Worm (Caenorhabditis elegans): ENCODE measurements around the gene fbxb-87.
A peak's percentile ranks its signal among the peaks of the same experiment; 100 is the strongest.

Gene fbxb-87

ce11 chrIII:10903009-10903609, 8.8 kb downstream of the fbxb-87 start:
- no peak for TF ChIP-seq F44E2.7 (GFP tag; IDR thresholded peaks at IDR 0.05)
- TF ChIP-seq hlh-30 (tag; optimal IDR thresholded peaks at IDR 0.05; ENCODE audit: insufficient read depth) = peak; percentile 67
- peak; percentile 76 for TF ChIP-seq fkh-10 (GFP tag; optimal IDR thresholded peaks at IDR 0.05)
- TF ChIP-seq ceh-32 (tag; optimal IDR thresholded peaks at IDR 0.05; ENCODE audit: poor library complexity) = no peak
- no peak for TF ChIP-seq hlh-11 (tag; optimal IDR thresholded peaks at IDR 0.05)
- TF ChIP-seq nhr-11 (tag; optimal IDR thresholded peaks at IDR 0.05) = peak; percentile 77
- no peak for TF ChIP-seq daf-8 (GFP tag; IDR thresholded peaks at IDR 0.05)
- no peak for TF ChIP-seq spr-1 (tag; optimal IDR thresholded peaks at IDR 0.05)
- no peak for TF ChIP-seq dmd-6 (GFP tag; IDR thresholded peaks at IDR 0.05)
- peak in 1 of 2 experiments; percentile 57 for TF ChIP-seq mdl-1 (tag; optimal IDR thresholded peaks at IDR 0.05)
- no peak for TF ChIP-seq zip-11 (GFP tag; IDR thresholded peaks at IDR 0.05)
- TF ChIP-seq lsy-2 (tag; optimal IDR thresholded peaks at IDR 0.05) = peak in 1 of 2 experiments; percentile 55
- peak; percentile 1 for TF ChIP-seq mes-2 (tag; optimal IDR thresholded peaks at IDR 0.05; ENCODE audit: poor library complexity, severe bottlenecking)
- peak in 1 of 2 experiments; percentile 78 for TF ChIP-seq unc-62 (GFP tag; optimal IDR thresholded peaks at IDR 0.05 in 1 of 2)
- TF ChIP-seq unc-62 (tag; optimal IDR thresholded peaks at IDR 0.05) = no peak
- peak; percentile 47 for TF ChIP-seq mep-1 (tag; optimal IDR thresholded peaks at IDR 0.05)
- no peak for TF ChIP-seq F49E8.2 (tag; optimal IDR thresholded peaks at IDR 0.05; ENCODE audit: borderline replicate concordance)
- no peak for TF ChIP-seq egl-43 (GFP tag; IDR thresholded peaks at IDR 0.05)
- no peak for TF ChIP-seq spr-3 (GFP tag; optimal IDR thresholded peaks at IDR 0.05)
- TF ChIP-seq saeg-2 (GFP tag; IDR thresholded peaks at IDR 0.05) = no peak
- 0 out of 2 replicates have a peak, but pooled peaks have one; percentile 20 for TF ChIP-seq hmg-1.1 (GFP tag; IDR thresholded peaks at IDR 0.05)
- TF ChIP-seq rbr-2 (tag; optimal IDR thresholded peaks at IDR 0.05) = peak; percentile 46

ce11 chrIII:10904320-10904961, 10.1 kb downstream of the fbxb-87 start:
- TF ChIP-seq aha-1 (tag) = peak; percentile 68
- no peak for TF ChIP-seq zip-2 (tag; optimal IDR thresholded peaks at IDR 0.05)
- TF ChIP-seq saeg-2 (GFP tag; IDR thresholded peaks at IDR 0.05) = no peak
- TF ChIP-seq mep-1 (tag; optimal IDR thresholded peaks at IDR 0.05) = peak; percentile 38
- TF ChIP-seq mdt-29 (GFP tag; IDR thresholded peaks at IDR 0.05) = no peak
- no peak for TF ChIP-seq madf-9 (GFP tag; conservative IDR thresholded peaks at IDR 0.05)
- no peak for TF ChIP-seq php-3 (GFP tag; IDR thresholded peaks at IDR 0.05)

ce11 chrIII:10905112-10905511, 10.8 kb downstream of the fbxb-87 start:
- TF ChIP-seq F49E8.2 (tag; optimal IDR thresholded peaks at IDR 0.05; ENCODE audit: borderline replicate concordance) (no peak), nhr-102 (tag; optimal IDR thresholded peaks at IDR 0.05) (no peak), hlh-11 (tag; optimal IDR thresholded peaks at IDR 0.05) (peak; percentile 18), mdl-1 (tag; optimal IDR thresholded peaks at IDR 0.05) (peak in 1 of 2 experiments; percentile 1), set-16 (GFP tag; IDR thresholded peaks at IDR 0.05) (peak; percentile 33; the same call in 1 of the 2 replicates), zip-2 (tag; optimal IDR thresholded peaks at IDR 0.05) (no peak), rbr-2 (tag; optimal IDR thresholded peaks at IDR 0.05) (peak; percentile 13), hmg-1.1 (GFP tag; IDR thresholded peaks at IDR 0.05) (peak; percentile 42), egl-27 (tag; optimal IDR thresholded peaks at IDR 0.05) (no peak), hlh-30 (tag; optimal IDR thresholded peaks at IDR 0.05; ENCODE audit: insufficient read depth) (peak; percentile 40), dmd-6 (GFP tag; IDR thresholded peaks at IDR 0.05) (no peak), arid-1 (GFP tag; conservative IDR thresholded peaks at IDR 0.05) (no peak), mep-1 (tag; optimal IDR thresholded peaks at IDR 0.05) (peak; percentile 50), egl-43 (GFP tag; IDR thresholded peaks at IDR 0.05) (0 out of 2 replicates have a peak, but pooled peaks have one; percentile 43), F10B5.3 (tag; optimal IDR thresholded peaks at IDR 0.05) (no peak), ceh-20 (GFP tag; IDR thresholded peaks at IDR 0.05) (no peak), dpl-1 (GFP tag; optimal IDR thresholded peaks at IDR 0.05) (peak; percentile 18), skn-1 (tag; optimal IDR thresholded peaks at IDR 0.05) (no peak), fos-1 (tag; optimal IDR thresholded peaks at IDR 0.05) (no peak), ctbp-1 (GFP tag; IDR thresholded peaks at IDR 0.05) (0 out of 2 replicates have a peak, but pooled peaks have one; percentile 30), aha-1 (tag) (peak; percentile 100), unc-62 (GFP tag; optimal IDR thresholded peaks at IDR 0.05 in 1 of 2) (peak in 1 of 2 experiments; percentile 30), unc-62 (tag; optimal IDR thresholded peaks at IDR 0.05) (no peak), nhr-111 (GFP tag; optimal IDR thresholded peaks at IDR 0.05) (no peak), lsy-2 (tag; optimal IDR thresholded peaks at IDR 0.05) (peak in 1 of 2 experiments; percentile 48), lin-38 (GFP tag; IDR thresholded peaks at IDR 0.05) (peak; percentile 32), Y5F2A.4 (GFP tag; optimal IDR thresholded peaks at IDR 0.05) (no peak)
